Worm (Caenorhabditis elegans) whole organism, L2 larva: Measurements from ENCODE around the gene cest-28.

Experiments used
- C34F6.9 ChIP-seq: fragments of 150-350 bp; optimal IDR thresholded peaks from 2 replicates; lab custom pipeline; 2014; ENCODE audit warnings: missing biosample characterization, missing genetic modification characterization
- F13H6.1 ChIP-seq: sonication (generic microtip); optimal IDR thresholded peaks from 2 replicates; lab custom pipeline; 2016; ENCODE audit warnings: missing genetic modification characterization, missing compliant biosample characterization
- R02D3.7 ChIP-seq: fragments of 150-350 bp; optimal IDR thresholded peaks from 2 replicates; lab custom pipeline; 2014; ENCODE audit warnings: missing biosample characterization, missing genetic modification characterization
- Y55F3AM.14 ChIP-seq: fragments of 200-800 bp; sonication (Bioruptor generic); optimal IDR thresholded peaks from 2 replicates; lab custom pipeline; 2018; ENCODE audit warnings: mild to moderate bottlenecking, missing genetic modification characterization, missing compliant biosample characterization
- ZK546.5 ChIP-seq: sonication (generic microtip); optimal IDR thresholded peaks from 2 replicates; lab custom pipeline; 2017; ENCODE audit warnings: missing biosample characterization, missing genetic modification characterization
- alr-1 ChIP-seq: fragments of 150-350 bp; optimal IDR thresholded peaks from 2 replicates; lab custom pipeline; 2014; ENCODE audit warnings: missing biosample characterization, missing genetic modification characterization
- aly-2 ChIP-seq: fragments of 150-350 bp; optimal IDR thresholded peaks from 2 replicates; lab custom pipeline; 2014; ENCODE audit warnings: missing biosample characterization, missing genetic modification characterization
- ama-1 ChIP-seq: fragments of 150-350 bp; optimal IDR thresholded peaks from 2 replicates; lab custom pipeline; 2018; ENCODE audit warnings: inconsistent platforms
- blmp-1 ChIP-seq: sonication (generic microtip); optimal IDR thresholded peaks from 2 replicates; lab custom pipeline; 2017; ENCODE audit warnings: missing genetic modification characterization, mild to moderate bottlenecking, missing compliant biosample characterization, antibody characterized with exemption, moderate library complexity; ENCODE audit not compliant: insufficient read depth
- ceh-16 ChIP-seq: fragments of 150-350 bp; optimal IDR thresholded peaks from 2 replicates; lab custom pipeline; 2014; ENCODE audit warnings: missing biosample characterization, missing genetic modification characterization
- ceh-82 ChIP-seq: fragments of 150-350 bp; optimal IDR thresholded peaks from 2 replicates; lab custom pipeline; 2014; ENCODE audit warnings: missing biosample characterization, missing genetic modification characterization
- crh-2 ChIP-seq: sonication (generic microtip); optimal IDR thresholded peaks from 2 replicates; lab custom pipeline; 2017; ENCODE audit warnings: missing biosample characterization, missing genetic modification characterization
- dmd-4 ChIP-seq: sonication (generic microtip); optimal IDR thresholded peaks from 2 replicates; lab custom pipeline; 2017; ENCODE audit warnings: missing biosample characterization, missing genetic modification characterization
- egl-27 ChIP-seq: sonication (generic microtip); optimal IDR thresholded peaks from 3 replicates; lab custom pipeline; 2017; ENCODE audit warnings: missing biosample characterization, missing genetic modification reagents, missing genetic modification characterization
- elt-3 ChIP-seq: sonication (generic microtip); optimal IDR thresholded peaks from 2 replicates; lab custom pipeline; 2017; ENCODE audit warnings: missing biosample characterization, missing genetic modification characterization
- fos-1 ChIP-seq: fragments of 150-350 bp; optimal IDR thresholded peaks from 2 replicates; lab custom pipeline; 2014; ENCODE audit warnings: missing biosample characterization, missing genetic modification characterization
- gmeb-1 ChIP-seq: fragments of 150-350 bp; optimal IDR thresholded peaks from 2 replicates; lab custom pipeline; 2014; ENCODE audit warnings: missing biosample characterization, missing genetic modification characterization
- lin-11 ChIP-seq: fragments of 150-350 bp; sonication (generic microtip); optimal IDR thresholded peaks from 2 replicates; lab custom pipeline; 2014; ENCODE audit warnings: missing biosample characterization, missing genetic modification characterization, inconsistent platforms, mixed read lengths
- lin-39 ChIP-seq: fragments of 150-350 bp; optimal IDR thresholded peaks from 2 replicates; lab custom pipeline; 2014; ENCODE audit warnings: missing biosample characterization, missing genetic modification reagents, missing genetic modification characterization
- lsy-2 ChIP-seq, 2 experiments: fragments of 150-350 bp in 1 of 2; sonication (generic microtip) in 1 of 2; optimal IDR thresholded peaks; 2 replicates each; lab custom pipeline; 2014 to 2017; ENCODE audit warnings: missing biosample characterization in 2 of 2, missing genetic modification characterization in 2 of 2
- mab-5 ChIP-seq: fragments of 150-350 bp; optimal IDR thresholded peaks from 2 replicates; lab custom pipeline; 2014; ENCODE audit warnings: missing biosample characterization, missing genetic modification characterization
- mbf-1 ChIP-seq: sonication (generic microtip); optimal IDR thresholded peaks from 2 replicates; lab custom pipeline; 2017; ENCODE audit warnings: missing biosample characterization, missing genetic modification characterization
- mdl-1 ChIP-seq, 2 experiments: fragments of 150-350 bp in 1 of 2; sonication (generic microtip) in 1 of 2; optimal IDR thresholded peaks; 2 replicates each; lab custom pipeline; 2017; ENCODE audit warnings: missing biosample characterization in 2 of 2, missing genetic modification characterization in 2 of 2
- nhr-11 ChIP-seq: fragments of 150-350 bp; optimal IDR thresholded peaks from 2 replicates; lab custom pipeline; 2014; ENCODE audit warnings: missing biosample characterization, missing genetic modification characterization
- nhr-12 ChIP-seq: fragments of 150-350 bp; optimal IDR thresholded peaks from 2 replicates; lab custom pipeline; 2014; ENCODE audit warnings: missing biosample characterization, missing genetic modification characterization
- nhr-129 ChIP-seq: fragments of 150-350 bp; optimal IDR thresholded peaks from 2 replicates; lab custom pipeline; 2014; ENCODE audit warnings: missing biosample characterization, missing genetic modification characterization
- nhr-21 ChIP-seq: fragments of 150-350 bp; optimal IDR thresholded peaks from 2 replicates; lab custom pipeline; 2014; ENCODE audit warnings: missing biosample characterization, missing genetic modification characterization
- nhr-23 ChIP-seq: fragments of 150-350 bp; optimal IDR thresholded peaks from 2 replicates; lab custom pipeline; 2014; ENCODE audit warnings: missing biosample characterization, missing genetic modification reagents, missing genetic modification characterization
- nhr-237 ChIP-seq: fragments of 150-350 bp; optimal IDR thresholded peaks from 2 replicates; lab custom pipeline; 2014; ENCODE audit warnings: missing biosample characterization, missing genetic modification characterization
- nhr-25 ChIP-seq: fragments of 150-350 bp; sonication (generic microtip); optimal IDR thresholded peaks from 3 replicates; lab custom pipeline; 2014; ENCODE audit warnings: missing biosample characterization, missing genetic modification characterization
- nhr-6 ChIP-seq: fragments of 150-350 bp; optimal IDR thresholded peaks from 2 replicates; lab custom pipeline; 2014; ENCODE audit warnings: missing biosample characterization, missing genetic modification characterization
- nhr-77 ChIP-seq: fragments of 150-350 bp; optimal IDR thresholded peaks from 2 replicates; lab custom pipeline; 2014; ENCODE audit warnings: missing biosample characterization, missing genetic modification characterization
- skn-1 ChIP-seq: sonication (generic microtip); optimal IDR thresholded peaks from 2 replicates; lab custom pipeline; 2017; ENCODE audit warnings: missing biosample characterization, missing genetic modification characterization
- sma-3 ChIP-seq: sonication (generic microtip); optimal IDR thresholded peaks from 2 replicates; lab custom pipeline; 2016; ENCODE audit warnings: missing genetic modification reagents, missing genetic modification characterization, missing compliant biosample characterization
- unc-39 ChIP-seq: fragments of 150-350 bp; optimal IDR thresholded peaks from 2 replicates; lab custom pipeline; 2014; ENCODE audit warnings: missing biosample characterization, missing genetic modification characterization
- unc-55 ChIP-seq: fragments of 150-350 bp; sonication (generic microtip); optimal IDR thresholded peaks from 3 replicates; lab custom pipeline; 2014; ENCODE audit warnings: missing biosample characterization, missing genetic modification reagents, missing genetic modification characterization
- unc-62 ChIP-seq: fragments of 150-350 bp; optimal IDR thresholded peaks from 2 replicates; lab custom pipeline; 2014; ENCODE audit warnings: missing biosample characterization, missing genetic modification reagents, missing genetic modification characterization
- zag-1 ChIP-seq: fragments of 150-350 bp; optimal IDR thresholded peaks from 2 replicates; lab custom pipeline; 2014; ENCODE audit warnings: missing biosample characterization, missing genetic modification characterization
- ztf-1 ChIP-seq: fragments of 200-800 bp; sonication (Bioruptor generic); conservative IDR thresholded peaks from 2 replicates; pipeline ENCODE4 v1.3.6; 2022; ENCODE audit warnings: missing genetic modification characterization, missing compliant biosample characterization
- ztf-11 ChIP-seq: sonication (generic microtip); optimal IDR thresholded peaks from 2 replicates; lab custom pipeline; 2017; ENCODE audit warnings: missing biosample characterization, missing genetic modification characterization
- ztf-4 ChIP-seq: fragments of 150-350 bp; optimal IDR thresholded peaks from 2 replicates; lab custom pipeline; 2014; ENCODE audit warnings: missing biosample characterization, missing genetic modification characterization

The cest-28 gene

ce11 chrV:6706771-6707170 is 37.2 kb downstream of the cest-28 start, which contains the start of gene W02F12.4 (continued):
- TF ChIP-seq alr-1 (tag; lab: Kevin White, UChicago) = no peak
- TF ChIP-seq lin-11 (tag; lab: Kevin White, UChicago) = no peak
- TF ChIP-seq zag-1 = no peak
- TF ChIP-seq skn-1 (tag; lab: Kevin White, UChicago) = peak; percentile 65
- peak; percentile 91 for TF ChIP-seq fos-1 (tag; lab: Kevin White, UChicago)
- TF ChIP-seq nhr-77 (tag; lab: Kevin White, UChicago) = no peak
- no peak for TF ChIP-seq nhr-6 (tag; lab: Kevin White, UChicago)
- TF ChIP-seq blmp-1 = peak; percentile 53
- no peak for TF ChIP-seq nhr-21 (tag; lab: Kevin White, UChicago)
- TF ChIP-seq dmd-4 = no peak
- no peak for TF ChIP-seq ceh-16 (tag; lab: Kevin White, UChicago)
- TF ChIP-seq mbf-1 (tag; lab: Kevin White, UChicago) = no peak
- TF ChIP-seq Y55F3AM.14 = no peak
- TF ChIP-seq mab-5 (tag; lab: Kevin White, UChicago) = no peak
- TF ChIP-seq ztf-11 (tag; lab: Kevin White, UChicago) = no peak
- TF ChIP-seq C34F6.9 = no peak
- no peak for TF ChIP-seq elt-3
- no peak for TF ChIP-seq unc-62
- TF ChIP-seq nhr-23 (tag; lab: Kevin White, UChicago) = no peak

- no peak for TF ChIP-seq aly-2 (tag; lab: Kevin White, UChicago)
- TF ChIP-seq R02D3.7 = no peak
- TF ChIP-seq blmp-1 = no peak
- TF ChIP-seq zag-1 = no peak
- TF ChIP-seq lin-39 (tag; lab: Kevin White, UChicago) = no peak
- no peak for TF ChIP-seq nhr-11
- peak; percentile 29 for TF ChIP-seq C34F6.9
- TF ChIP-seq skn-1 (tag; lab: Kevin White, UChicago) = no peak
- peak; percentile 66 for TF ChIP-seq sma-3
- TF ChIP-seq nhr-21 (tag; lab: Kevin White, UChicago) = peak; percentile 8
- peak; percentile 25 for TF ChIP-seq lin-11 (tag; lab: Kevin White, UChicago)
- peak; percentile 21 to 45 for TF ChIP-seq lsy-2 (tag; optimal IDR thresholded peaks at IDR 0.05; lab: Kevin White, UChicago)
- TF ChIP-seq nhr-25 = peak; percentile 45
- peak; percentile 43 for TF ChIP-seq gmeb-1 (tag; lab: Kevin White, UChicago)
- peak; percentile 40 for TF ChIP-seq F13H6.1
- no peak for TF ChIP-seq mdl-1 (tag; optimal IDR thresholded peaks at IDR 0.05; lab: Kevin White, UChicago)
- no peak for TF ChIP-seq ztf-11 (tag; lab: Kevin White, UChicago)
- no peak for TF ChIP-seq nhr-12
- peak; percentile 47 for TF ChIP-seq nhr-129 (tag; lab: Kevin White, UChicago)
Observed at ce11 chrV:6709050-6709683, 39.5 kb downstream of the cest-28 start, which contains the start of gene dlst-1. TSS of gene dlst-1 (minus strand) at chrV:6709101.

- no peak for TF ChIP-seq ceh-82
- TF ChIP-seq mab-5 (tag; lab: Kevin White, UChicago) = no peak
- TF ChIP-seq aly-2 (tag; lab: Kevin White, UChicago) = no peak
- no peak for TF ChIP-seq nhr-11
- TF ChIP-seq ztf-1 = no peak
- no peak for TF ChIP-seq zag-1
- peak; percentile 28 for TF ChIP-seq unc-55 (GFP tag; lab: Kevin White, UChicago)
- TF ChIP-seq crh-2 = no peak
- TF ChIP-seq unc-39 (tag; lab: Kevin White, UChicago) = no peak
- TF ChIP-seq R02D3.7 = no peak
- TF ChIP-seq nhr-21 (tag; lab: Kevin White, UChicago) = no peak
- TF ChIP-seq mbf-1 (tag; lab: Kevin White, UChicago) = no peak
- no peak for TF ChIP-seq dmd-4
- no peak for TF ChIP-seq ztf-4 (tag; lab: Kevin White, UChicago)
- TF ChIP-seq ama-1 = peak; percentile 36
Observed at ce11 chrV:6710462-6710861, 40.8 kb downstream of the cest-28 start, which contains the start of gene sna-1. TSS of gene sna-1 (minus strand) at chrV:6710679.

ce11 chrV:6718232-6718631 is 48.6 kb downstream of the cest-28 start, which contains the start of gene srg-30:
TSS of gene srg-30 (minus strand) at chrV:6718332.
- TF ChIP-seq unc-39 (tag; lab: Kevin White, UChicago) (no peak), lin-11 (tag; lab: Kevin White, UChicago) (no peak), aly-2 (tag; lab: Kevin White, UChicago) (no peak), ZK546.5 (tag; lab: Kevin White, UChicago) (no peak), skn-1 (tag; lab: Kevin White, UChicago) (no peak), elt-3 (no peak), nhr-237 (tag; lab: Kevin White, UChicago) (no peak), ama-1 (no peak), crh-2 (no peak), egl-27 (tag; lab: Kevin White, UChicago) (no peak)
